Fruit fly (Drosophila melanogaster): ENCODE measurements around the gene CG16743.

Gene CG16743

dm6 chr2L:11021606-11022005 lies 49.5 kb downstream of the CG16743 start (continued):
- TF ChIP-seq CG6163 (GFP tag; IDR thresholded peaks at IDR 0.05) (no peak), Eip78C (GFP tag) (peak; percentile 83), Eip93F (GFP tag; optimal IDR thresholded peaks at IDR 0.05) (no peak), Met (GFP tag; optimal IDR thresholded peaks at IDR 0.05) (peak; percentile 70), net (GFP tag; optimal IDR thresholded peaks at IDR 0.05) (no peak), CG8632 (GFP tag; optimal IDR thresholded peaks at IDR 0.05) (no peak), Eip75B (GFP tag; optimal IDR thresholded peaks at IDR 0.05) (peak; percentile 49), Blimp-1 (GFP tag; optimal IDR thresholded peaks at IDR 0.05) (no peak), CG8119 (GFP tag; IDR thresholded peaks at IDR 0.05) (no peak), dsx (GFP tag; optimal IDR thresholded peaks at IDR 0.05; ENCODE audit: poor library complexity, severe bottlenecking) (no peak), pdm3 (GFP tag; optimal IDR thresholded peaks at IDR 0.05) (peak; percentile 25), Lpt (GFP tag; optimal IDR thresholded peaks at IDR 0.05) (no peak), Sox15 (GFP tag; optimal IDR thresholded peaks at IDR 0.05) (no peak), CG11902 (GFP tag; optimal IDR thresholded peaks at IDR 0.05) (no peak), CG10631 (GFP tag; optimal IDR thresholded peaks at IDR 0.05) (peak; percentile 4), CG31627 (GFP tag; optimal IDR thresholded peaks at IDR 0.05) (peak; percentile 54), CG6276 (GFP tag; optimal IDR thresholded peaks at IDR 0.05) (no peak), Ets96B (tag; optimal IDR thresholded peaks at IDR 0.05) (peak; percentile 23), CG32006 (GFP tag; optimal IDR thresholded peaks at IDR 0.05) (peak; percentile 44), CG15336 (GFP tag; IDR thresholded peaks at IDR 0.05) (no peak), CG3919 (GFP tag; optimal IDR thresholded peaks at IDR 0.05) (peak; percentile 42), fkh (GFP tag; optimal IDR thresholded peaks at IDR 0.05) (no peak), fd59A (GFP tag; optimal IDR thresholded peaks at IDR 0.05) (peak; percentile 19), CG11294 (GFP tag; IDR thresholded peaks at IDR 0.05) (no peak), Gug (GFP tag; IDR thresholded peaks at IDR 0.05) (no peak), salr (GFP tag; optimal IDR thresholded peaks at IDR 0.05) (no peak), CG6854 (GFP tag; optimal IDR thresholded peaks at IDR 0.05) (no peak), CG7368 (GFP tag; optimal IDR thresholded peaks at IDR 0.05) (no peak), Hr4 (GFP tag; optimal IDR thresholded peaks at IDR 0.05) (no peak), vri (GFP tag; optimal IDR thresholded peaks at IDR 0.05) (no peak), Hr38 (GFP tag; optimal IDR thresholded peaks at IDR 0.05) (no peak), CG11762 (GFP tag; optimal IDR thresholded peaks at IDR 0.05; ENCODE audit: insufficient read depth) (no peak), CG8319 (GFP tag; optimal IDR thresholded peaks at IDR 0.05) (no peak), CG10669 (GFP tag; optimal IDR thresholded peaks at IDR 0.05) (no peak), CG6792 (GFP tag; optimal IDR thresholded peaks at IDR 0.05) (peak; percentile 24), Smox (GFP tag; optimal IDR thresholded peaks at IDR 0.05) (peak; percentile 53), svp (GFP tag) (peak; percentile 80), CG16779 (tag; optimal IDR thresholded peaks at IDR 0.05) (no peak), spab (GFP tag; optimal IDR thresholded peaks at IDR 0.05) (peak; percentile 4)

- no peak for TF ChIP-seq CG16779 (tag; optimal IDR thresholded peaks at IDR 0.05)
- TF ChIP-seq fkh (GFP tag; optimal IDR thresholded peaks at IDR 0.05), result no peak
- TF ChIP-seq CG6792 (GFP tag; optimal IDR thresholded peaks at IDR 0.05), result no peak
- peak; percentile 87 for TF ChIP-seq Eip78C (GFP tag)
- TF ChIP-seq cyc (GFP tag; optimal IDR thresholded peaks at IDR 0.05), result peak; percentile 0
- TF ChIP-seq CG6163 (GFP tag; IDR thresholded peaks at IDR 0.05), result peak; percentile 41; the same call in 1 of the 3 replicates
- TF ChIP-seq Hr39 (GFP tag; optimal IDR thresholded peaks at IDR 0.05), result peak; percentile 9
- no peak for TF ChIP-seq Eip75B (GFP tag; optimal IDR thresholded peaks at IDR 0.05)
- peak; percentile 44 for TF ChIP-seq CG32006 (GFP tag; optimal IDR thresholded peaks at IDR 0.05)
- peak; percentile 26 for TF ChIP-seq Smox (GFP tag; optimal IDR thresholded peaks at IDR 0.05)
- peak; percentile 21 for TF ChIP-seq topi (GFP tag; optimal IDR thresholded peaks at IDR 0.05)
- no peak for TF ChIP-seq CG10631 (GFP tag; optimal IDR thresholded peaks at IDR 0.05)
- no peak for TF ChIP-seq CG7368 (GFP tag; optimal IDR thresholded peaks at IDR 0.05)
- no peak for TF ChIP-seq Blimp-1 (GFP tag; optimal IDR thresholded peaks at IDR 0.05)
- TF ChIP-seq dac (GFP tag; optimal IDR thresholded peaks at IDR 0.05), result no peak
- no peak for TF ChIP-seq eg (GFP tag; IDR thresholded peaks at IDR 0.05)
- TF ChIP-seq net (GFP tag; optimal IDR thresholded peaks at IDR 0.05), result no peak
- no peak for TF ChIP-seq Ets96B (tag; optimal IDR thresholded peaks at IDR 0.05)
- no peak for TF ChIP-seq dsx (GFP tag; optimal IDR thresholded peaks at IDR 0.05; ENCODE audit: poor library complexity, severe bottlenecking)
- TF ChIP-seq CG8632 (GFP tag; optimal IDR thresholded peaks at IDR 0.05), result no peak
- TF ChIP-seq OdsH (GFP tag; optimal IDR thresholded peaks at IDR 0.05), result peak; percentile 40
- TF ChIP-seq Sox14 (GFP tag; optimal IDR thresholded peaks at IDR 0.05), result peak; percentile 15
- TF ChIP-seq CG31627 (GFP tag; optimal IDR thresholded peaks at IDR 0.05), result peak; percentile 9
- TF ChIP-seq Sox15 (GFP tag; optimal IDR thresholded peaks at IDR 0.05), result no peak
- TF ChIP-seq CG15336 (GFP tag; IDR thresholded peaks at IDR 0.05), result peak; percentile 25; the same call in 1 of the 2 replicates
- TF ChIP-seq svp (GFP tag), result peak; percentile 67
- TF ChIP-seq Hr4 (GFP tag; optimal IDR thresholded peaks at IDR 0.05), result peak; percentile 25
- TF ChIP-seq fd85E (GFP tag; optimal IDR thresholded peaks at IDR 0.05), result no peak
- TF ChIP-seq CG11902 (GFP tag; optimal IDR thresholded peaks at IDR 0.05), result no peak
- TF ChIP-seq Lpt (GFP tag; optimal IDR thresholded peaks at IDR 0.05), result no peak
- no peak for TF ChIP-seq CG4318 (GFP tag; optimal IDR thresholded peaks at IDR 0.05)
- peak; percentile 28 for TF ChIP-seq pdm3 (GFP tag; optimal IDR thresholded peaks at IDR 0.05)
- TF ChIP-seq CG6276 (GFP tag; optimal IDR thresholded peaks at IDR 0.05), result no peak
- TF ChIP-seq CG10669 (GFP tag; optimal IDR thresholded peaks at IDR 0.05), result no peak
Measured at dm6 chr2L:11022804-11023203, 50.7 kb downstream of the CG16743 start.

All from whole organism, prepupa.